Fruit fly (Drosophila melanogaster) whole organism, adult: ENCODE results near the gene pyd.

Experiments used
- CG12768 ChIP-seq: fragments of 200-800 bp; sonication (Bioruptor generic); optimal IDR thresholded peaks from 2 replicates; lab custom pipeline; 2017; ENCODE audit warnings: missing biosample characterization, missing genetic modification characterization, mild to moderate bottlenecking, moderate library complexity, missing genetic modification reagents
- CG7101 ChIP-seq: fragments of 200-800 bp; sonication (Bioruptor generic); optimal IDR thresholded peaks from 2 replicates; lab custom pipeline; 2018; ENCODE audit warnings: missing biosample characterization, mild to moderate bottlenecking, missing genetic modification characterization, moderate library complexity

- TF ChIP-seq CG12768 (GFP tag; lab: Kevin White, UChicago) (no peak), CG7101 (no peak)
These were observed 117.6 kb downstream of the pyd start for dm6 chr3R:8814029-8814647.
